Fruit fly (Drosophila melanogaster): ENCODE data around the gene CG13893.

DNA sequence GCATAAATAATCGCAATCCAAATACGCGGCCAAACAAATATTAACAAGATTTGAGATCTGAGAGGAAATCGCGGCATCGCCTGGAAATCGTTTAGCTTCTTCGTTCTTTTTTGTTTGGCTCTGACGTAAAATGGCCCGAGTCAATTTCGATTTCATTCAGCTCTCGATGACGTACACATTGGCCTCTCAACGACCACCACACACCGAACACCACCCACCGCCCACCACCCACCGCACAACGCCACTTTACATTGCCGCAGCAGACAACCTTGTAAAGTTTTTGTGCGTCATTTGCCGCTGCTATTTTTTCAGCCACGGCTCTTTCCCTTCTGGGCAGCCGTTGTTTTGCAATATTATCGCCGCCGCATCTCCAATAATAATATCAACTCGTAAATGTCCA is 28.2 kb upstream of the CG13893 start:
- TF ChIP-seq Eip75B (GFP tag; optimal IDR thresholded peaks at IDR 0.05) (no peak), vri (GFP tag; optimal IDR thresholded peaks at IDR 0.05) (no peak), CG8319 (GFP tag; optimal IDR thresholded peaks at IDR 0.05) (no peak), Hr38 (GFP tag; optimal IDR thresholded peaks at IDR 0.05) (no peak), eg (GFP tag; IDR thresholded peaks at IDR 0.05) (no peak), Sox102F (GFP tag; optimal IDR thresholded peaks at IDR 0.05) (no peak), Ets96B (tag; optimal IDR thresholded peaks at IDR 0.05) (no peak), acj6 (GFP tag; optimal IDR thresholded peaks at IDR 0.05) (no peak), CG4318 (GFP tag; optimal IDR thresholded peaks at IDR 0.05) (no peak), CG6808 (GFP tag; optimal IDR thresholded peaks at IDR 0.05) (no peak)

All from whole organism, prepupa.